Fruit fly (Drosophila melanogaster) whole organism, prepupa: Measurements from ENCODE around the gene mth.
A peak's percentile ranks its signal among the peaks of the same experiment; 100 is the strongest.

Experiments
- Blimp-1 ChIP-seq: fragments of 200-800 bp; sonication (Bioruptor generic); optimal IDR thresholded peaks from 3 replicates; lab custom pipeline; 2017; ENCODE audit warnings: missing biosample characterization, missing genetic modification characterization, mild to moderate bottlenecking, moderate library complexity, missing genetic modification reagents
- CG11294 ChIP-seq: fragments of 200-800 bp; sonication (Bioruptor generic); IDR thresholded peaks from 2 replicates; pipeline ENCODE4 v1.3.6; 2022; ENCODE audit warnings: missing biosample characterization, missing genetic modification characterization
- CG11902 ChIP-seq: fragments of 200-800 bp; sonication (Bioruptor generic); optimal IDR thresholded peaks from 3 replicates; lab custom pipeline; 2016; ENCODE audit warnings: missing biosample characterization, missing genetic modification characterization
- CG15336 ChIP-seq: fragments of 200-800 bp; sonication (Bioruptor generic); IDR thresholded peaks from 2 replicates; pipeline ENCODE4 v1.3.6; 2022; ENCODE audit warnings: missing biosample characterization, missing genetic modification characterization
- CG1621 ChIP-seq: fragments of 200-800 bp; sonication (Bioruptor generic); optimal IDR thresholded peaks from 3 replicates; lab custom pipeline; 2018; ENCODE audit warnings: missing biosample characterization, mild to moderate bottlenecking, missing genetic modification characterization
- CG16779 ChIP-seq: fragments of 200-800 bp; sonication (Bioruptor generic); optimal IDR thresholded peaks from 3 replicates; lab custom pipeline; 2017; ENCODE audit warnings: missing biosample characterization, mild to moderate bottlenecking, missing genetic modification characterization
- CG3032 ChIP-seq: fragments of 200-800 bp; optimal IDR thresholded peaks from 2 replicates; lab custom pipeline; 2019; ENCODE audit warnings: missing biosample characterization, mild to moderate bottlenecking, missing genetic modification characterization, moderate library complexity
- CG31627 ChIP-seq: fragments of 200-800 bp; sonication (Bioruptor generic); optimal IDR thresholded peaks from 3 replicates; lab custom pipeline; 2016; ENCODE audit warnings: missing biosample characterization, missing genetic modification characterization
- CG32006 ChIP-seq: fragments of 200-800 bp; sonication (Bioruptor generic); optimal IDR thresholded peaks from 3 replicates; lab custom pipeline; 2017; ENCODE audit warnings: missing biosample characterization, mild to moderate bottlenecking, missing genetic modification characterization
- CG34406 ChIP-seq: fragments of 200-800 bp; sonication (Bioruptor generic); optimal IDR thresholded peaks from 3 replicates; lab custom pipeline; 2016; ENCODE audit warnings: missing biosample characterization, missing genetic modification characterization
- CG4318 ChIP-seq: fragments of 200-800 bp; sonication (Bioruptor generic); optimal IDR thresholded peaks from 3 replicates; lab custom pipeline; 2017; ENCODE audit warnings: missing biosample characterization, mild to moderate bottlenecking, missing genetic modification characterization
- CG6163 ChIP-seq: fragments of 200-800 bp; sonication (Bioruptor generic); IDR thresholded peaks from 3 replicates; pipeline ENCODE4 v1.3.6; 2022; ENCODE audit warnings: missing biosample characterization, missing genetic modification characterization
- CG6276 ChIP-seq: fragments of 200-800 bp; sonication (Bioruptor generic); optimal IDR thresholded peaks from 2 replicates; lab custom pipeline; 2017; ENCODE audit warnings: missing biosample characterization, mild to moderate bottlenecking, missing genetic modification characterization
- CG6792 ChIP-seq: fragments of 200-800 bp; sonication (Bioruptor generic); optimal IDR thresholded peaks from 3 replicates; lab custom pipeline; 2016; ENCODE audit warnings: missing biosample characterization, missing genetic modification characterization
- CG6808 ChIP-seq: fragments of 200-800 bp; sonication (Bioruptor generic); optimal IDR thresholded peaks from 3 replicates; lab custom pipeline; 2017; ENCODE audit warnings: missing biosample characterization, missing genetic modification characterization, mild to moderate bottlenecking, moderate library complexity, missing genetic modification reagents
- CG6854 ChIP-seq: fragments of 200-800 bp; sonication (Bioruptor generic); optimal IDR thresholded peaks from 2 replicates; lab custom pipeline; 2017; ENCODE audit warnings: missing biosample characterization, mild to moderate bottlenecking, missing genetic modification characterization
- CG8119 ChIP-seq: fragments of 200-800 bp; sonication (Bioruptor generic); IDR thresholded peaks from 3 replicates; pipeline ENCODE4 v1.3.6; 2022; ENCODE audit warnings: missing biosample characterization, missing genetic modification characterization
- CG8319 ChIP-seq: fragments of 200-800 bp; sonication (Bioruptor generic); optimal IDR thresholded peaks from 3 replicates; lab custom pipeline; 2016; ENCODE audit warnings: missing biosample characterization, missing genetic modification characterization
- CG8632 ChIP-seq: fragments of 200-800 bp; sonication (Bioruptor generic); optimal IDR thresholded peaks from 3 replicates; lab custom pipeline; 2016; ENCODE audit warnings: missing biosample characterization, missing genetic modification characterization
- CG9139 ChIP-seq: fragments of 200-800 bp; sonication (Bioruptor generic); optimal IDR thresholded peaks from 3 replicates; lab custom pipeline; 2017; ENCODE audit warnings: missing biosample characterization, mild to moderate bottlenecking, missing genetic modification characterization
- Eip75B ChIP-seq: fragments of 200-800 bp; sonication (Bioruptor generic); optimal IDR thresholded peaks from 3 replicates; lab custom pipeline; 2016; ENCODE audit warnings: missing biosample characterization, missing genetic modification characterization
- Eip78C ChIP-seq: fragments of 200-800 bp; sonication (Bioruptor generic); peaks from one replicate; lab custom pipeline; 2016; ENCODE audit warnings: missing biosample characterization, missing genetic modification characterization
- Hr38 ChIP-seq: sonication (Bioruptor generic); optimal IDR thresholded peaks from 2 replicates; lab custom pipeline; 2016; ENCODE audit warnings: missing biosample characterization, missing genetic modification characterization
- Hr4 ChIP-seq: fragments of 200-800 bp; sonication (Bioruptor generic); optimal IDR thresholded peaks from 3 replicates; lab custom pipeline; 2016; ENCODE audit warnings: missing biosample characterization, missing genetic modification characterization
- Lpt ChIP-seq: fragments of 200-800 bp; sonication (Bioruptor generic); optimal IDR thresholded peaks from 3 replicates; lab custom pipeline; 2016; ENCODE audit warnings: missing biosample characterization, missing genetic modification characterization
- OdsH ChIP-seq: fragments of 200-800 bp; sonication (Bioruptor generic); optimal IDR thresholded peaks from 3 replicates; lab custom pipeline; 2016; ENCODE audit warnings: missing biosample characterization, missing genetic modification characterization
- Sox14 ChIP-seq: fragments of 200-800 bp; sonication (Bioruptor generic); optimal IDR thresholded peaks from 3 replicates; lab custom pipeline; 2016; ENCODE audit warnings: missing biosample characterization, missing genetic modification characterization
- Sox15 ChIP-seq: fragments of 200-800 bp; sonication (Bioruptor generic); optimal IDR thresholded peaks from 3 replicates; lab custom pipeline; 2016; ENCODE audit warnings: missing biosample characterization, missing genetic modification characterization
- cyc ChIP-seq: fragments of 200-800 bp; sonication (Bioruptor generic); optimal IDR thresholded peaks from 3 replicates; lab custom pipeline; 2016; ENCODE audit warnings: missing biosample characterization, missing genetic modification characterization
- dac ChIP-seq: fragments of 200-800 bp; sonication (Bioruptor generic); optimal IDR thresholded peaks from 2 replicates; lab custom pipeline; 2017; ENCODE audit warnings: missing biosample characterization, mild to moderate bottlenecking, missing genetic modification characterization
- dsx ChIP-seq: fragments of 200-800 bp; optimal IDR thresholded peaks from 3 replicates; lab custom pipeline; 2019; ENCODE audit warnings: missing biosample characterization, mild to moderate bottlenecking, missing genetic modification characterization, moderate library complexity; ENCODE audit not compliant: poor library complexity, severe bottlenecking
- eg ChIP-seq: fragments of 200-800 bp; sonication (Bioruptor generic); IDR thresholded peaks from 3 replicates; pipeline ENCODE4 v1.3.6; 2022; ENCODE audit warnings: missing biosample characterization, missing genetic modification characterization
- fd59A ChIP-seq: fragments of 200-800 bp; sonication (Bioruptor generic); optimal IDR thresholded peaks from 2 replicates; lab custom pipeline; 2017; ENCODE audit warnings: missing biosample characterization, mild to moderate bottlenecking, missing genetic modification characterization, missing genetic modification reagents
- fd85E ChIP-seq: fragments of 200-800 bp; sonication (Bioruptor generic); optimal IDR thresholded peaks from 3 replicates; lab custom pipeline; 2016; ENCODE audit warnings: missing biosample characterization, missing genetic modification characterization
- fkh ChIP-seq: fragments of 200-800 bp; sonication (Bioruptor generic); optimal IDR thresholded peaks from 3 replicates; lab custom pipeline; 2017; ENCODE audit warnings: missing biosample characterization, mild to moderate bottlenecking, missing genetic modification characterization, moderate library complexity
- lz ChIP-seq: fragments of 200-800 bp; sonication (Bioruptor generic); optimal IDR thresholded peaks from 3 replicates; lab custom pipeline; 2016; ENCODE audit warnings: missing biosample characterization, missing genetic modification characterization
- salr ChIP-seq, 2 experiments: fragments of 200-800 bp; sonication (Bioruptor generic); optimal IDR thresholded peaks; 3 replicates each; lab custom pipeline; 2016 to 2018; ENCODE audit warnings: missing biosample characterization in 2 of 2, missing genetic modification characterization in 2 of 2, mild to moderate bottlenecking in 1 of 2
- spab ChIP-seq: fragments of 200-800 bp; sonication (Bioruptor generic); optimal IDR thresholded peaks from 2 replicates; lab custom pipeline; 2017; ENCODE audit warnings: missing biosample characterization, mild to moderate bottlenecking, missing genetic modification characterization, missing genetic modification reagents
- ss ChIP-seq, 2 experiments: fragments of 200-800 bp; sonication (Bioruptor generic); optimal IDR thresholded peaks; 2 replicates in 1 of 2; 3 replicates in 1 of 2; lab custom pipeline; 2017 to 2018; ENCODE audit warnings: mild to moderate bottlenecking in 2 of 2, missing biosample characterization in 2 of 2, missing genetic modification characterization in 2 of 2, moderate library complexity in 1 of 2
- svp ChIP-seq: fragments of 200-800 bp; sonication (Bioruptor generic); peaks from one replicate; lab custom pipeline; 2016; ENCODE audit warnings: missing biosample characterization, missing genetic modification characterization
- vri ChIP-seq: fragments of 200-800 bp; sonication (Bioruptor generic); optimal IDR thresholded peaks from 3 replicates; lab custom pipeline; 2016; ENCODE audit warnings: missing biosample characterization, mild to moderate bottlenecking, missing genetic modification characterization

Gene mth

dm6 chr3L:320798-321197 is 26.0 kb downstream of the mth start:
- TF ChIP-seq ss (GFP tag; optimal IDR thresholded peaks at IDR 0.05; lab: Kevin White, UChicago) (no peak), cyc (GFP tag; lab: Kevin White, UChicago) (no peak), CG16779 (tag; lab: Kevin White, UChicago) (no peak), CG34406 (GFP tag; lab: Kevin White, UChicago) (no peak), CG32006 (GFP tag; lab: Kevin White, UChicago) (no peak), Hr4 (GFP tag; lab: Kevin White, UChicago) (no peak), salr (GFP tag; optimal IDR thresholded peaks at IDR 0.05; lab: Kevin White, UChicago) (no peak), CG11294 (no peak), Eip75B (GFP tag; lab: Kevin White, UChicago) (no peak), fd85E (GFP tag; lab: Kevin White, UChicago) (no peak), vri (GFP tag; lab: Kevin White, UChicago) (no peak), CG3032 (tag; lab: Kevin White, UChicago) (no peak), spab (GFP tag; lab: Kevin White, UChicago) (no peak), CG6163 (no peak), CG1621 (no peak), Sox15 (GFP tag; lab: Kevin White, UChicago) (no peak), CG6792 (GFP tag; lab: Kevin White, UChicago) (no peak), CG8632 (GFP tag; lab: Kevin White, UChicago) (no peak), CG6808 (GFP tag; lab: Kevin White, UChicago) (no peak)
- TF ChIP-seq, all 60 proteins: peak for 0

- peak; percentile 23 for TF ChIP-seq Eip78C (GFP tag; lab: Kevin White, UChicago)
- TF ChIP-seq CG15336 (GFP tag; lab: Robert Waterston, UW) = 0 out of 2 replicates have a peak, but pooled peaks have one; percentile 4
- TF ChIP-seq Sox15 (GFP tag; lab: Kevin White, UChicago) = no peak
Measured at dm6 chr3L:320010-320337, 26.8 kb downstream of the mth start.

DNA sequence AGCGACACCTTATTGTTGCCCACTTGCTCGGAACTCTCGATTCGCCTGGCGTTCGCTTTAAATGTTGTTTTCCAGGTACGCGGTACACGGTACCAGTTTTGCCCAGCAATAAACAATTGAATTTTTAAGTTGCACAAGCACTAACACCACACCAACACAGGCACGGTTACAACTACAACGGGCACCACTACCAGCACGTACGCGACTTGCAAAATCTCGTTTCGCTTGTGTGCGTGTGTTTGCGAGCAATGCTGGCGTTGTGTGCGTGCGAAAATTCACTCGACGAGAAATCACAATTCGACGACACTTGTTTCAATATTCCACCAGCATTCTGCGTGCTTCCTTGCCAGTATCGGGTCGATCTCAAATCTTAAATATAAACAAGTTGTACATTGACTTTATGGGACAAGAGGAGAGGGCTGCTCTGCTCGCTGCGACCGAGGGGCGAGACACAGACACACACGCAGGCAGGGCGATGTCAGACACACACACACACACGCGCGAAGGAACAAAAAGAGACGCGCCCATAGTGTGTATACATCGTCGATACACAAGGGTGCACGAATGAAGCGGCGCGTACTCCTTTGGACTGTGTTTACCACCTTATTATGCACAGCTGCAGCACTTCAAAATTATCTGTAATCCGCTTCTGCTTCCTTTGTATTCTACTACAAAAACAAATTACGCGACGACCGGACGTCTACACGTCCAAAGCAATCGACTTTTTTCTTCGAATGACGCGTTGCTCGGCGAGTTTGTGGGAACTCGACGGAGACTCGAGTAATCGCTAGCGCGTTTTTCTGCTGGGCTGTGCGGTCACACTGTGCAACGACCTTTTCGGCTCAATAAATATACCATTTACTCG is 27.4 kb downstream of the mth start, which contains the start of gene fwd:
Gene fwd (minus strand): TSS at position 740 of the 865 bp plus-strand sequence.
- no peak for TF ChIP-seq lz (GFP tag; lab: Kevin White, UChicago)
- TF ChIP-seq spab (GFP tag; lab: Kevin White, UChicago) = no peak
- TF ChIP-seq fkh (GFP tag; lab: Kevin White, UChicago) = peak; percentile 80
- peak; percentile 61 for TF ChIP-seq Sox14
- peak; percentile 30; the same call in 1 of the 3 replicates for TF ChIP-seq CG6163
- TF ChIP-seq Eip78C (GFP tag; lab: Kevin White, UChicago) = peak; percentile 46
- no peak for TF ChIP-seq CG8319 (GFP tag; lab: Kevin White, UChicago)
- 0 out of 2 replicates have a peak, but pooled peaks have one; percentile 6 for TF ChIP-seq CG15336 (GFP tag; lab: Robert Waterston, UW)
- TF ChIP-seq Lpt = peak; percentile 19
- no peak for TF ChIP-seq CG11902 (GFP tag; lab: Kevin White, UChicago)
- peak; percentile 14 for TF ChIP-seq dsx (GFP tag; lab: Kevin White, UChicago)
- TF ChIP-seq CG8119 (GFP tag; lab: Robert Waterston, UW) = no peak
- TF ChIP-seq Hr38 = no peak
- no peak for TF ChIP-seq OdsH
- TF ChIP-seq CG31627 (GFP tag; lab: Kevin White, UChicago) = no peak
- TF ChIP-seq Hr4 (GFP tag; lab: Kevin White, UChicago) = no peak
- no peak for TF ChIP-seq Blimp-1 (GFP tag; lab: Kevin White, UChicago)
- TF ChIP-seq CG9139 (GFP tag; lab: Kevin White, UChicago) = peak; percentile 36
- no peak for TF ChIP-seq dac (GFP tag; lab: Kevin White, UChicago)
- no peak for TF ChIP-seq CG6276 (GFP tag; lab: Kevin White, UChicago)
- TF ChIP-seq CG3032 (tag; lab: Kevin White, UChicago) = no peak
- TF ChIP-seq ss (GFP tag; optimal IDR thresholded peaks at IDR 0.05; lab: Kevin White, UChicago) = peak; percentile 66 to 73
- TF ChIP-seq CG6854 = peak; percentile 62
- TF ChIP-seq fd59A (GFP tag; lab: Kevin White, UChicago) = no peak
- no peak for TF ChIP-seq eg (GFP tag; lab: Robert Waterston, UW)
- peak; percentile 20 for TF ChIP-seq CG1621
- no peak for TF ChIP-seq CG4318 (GFP tag; lab: Kevin White, UChicago)
- peak; percentile 44 for TF ChIP-seq CG6808 (GFP tag; lab: Kevin White, UChicago)
- TF ChIP-seq svp (GFP tag; lab: Kevin White, UChicago) = peak; percentile 83
